Fruit fly (Drosophila melanogaster) whole organism, embryonic: ENCODE measurements around the gene arm.
A peak's percentile ranks its signal among the peaks of the same experiment; 100 is the strongest.

ENCODE experiments used
- Antp ChIP-seq: fragments of 200-800 bp; sonication (Bioruptor generic); optimal IDR thresholded peaks from 3 replicates; lab custom pipeline; 2016; ENCODE audit warnings: missing biosample characterization, missing genetic modification characterization
- CG10462 ChIP-seq: fragments of 200-800 bp; sonication (Bioruptor generic); optimal IDR thresholded peaks from 2 replicates; lab custom pipeline; 2016; ENCODE audit warnings: missing biosample characterization, missing genetic modification characterization
- CG11398 ChIP-seq: fragments of 200-800 bp; sonication (Bioruptor generic); optimal IDR thresholded peaks from 2 replicates; lab custom pipeline; 2016; ENCODE audit warnings: missing biosample characterization, missing genetic modification characterization
- CG11696 ChIP-seq: fragments of 200-800 bp; sonication (Bioruptor generic); IDR thresholded peaks from 2 replicates; pipeline ENCODE4 v1.3.6; 2022; ENCODE audit warnings: missing biosample characterization, missing genetic modification characterization
- CG11723 ChIP-seq: fragments of 200-800 bp; sonication (Bioruptor generic); optimal IDR thresholded peaks from 2 replicates; lab custom pipeline; 2017; ENCODE audit warnings: missing biosample characterization, mild to moderate bottlenecking, missing genetic modification characterization
- CG12071 ChIP-seq: fragments of 200-800 bp; sonication (Bioruptor generic); optimal IDR thresholded peaks from 3 replicates; lab custom pipeline; 2018; ENCODE audit warnings: missing biosample characterization, mild to moderate bottlenecking, missing genetic modification characterization
- CG14014 ChIP-seq: fragments of 200-800 bp; sonication (Bioruptor generic); IDR thresholded peaks from 2 replicates; pipeline ENCODE4 v1.3.6; 2022; ENCODE audit warnings: missing biosample characterization, missing genetic modification characterization
- CG15011 ChIP-seq: fragments of 200-800 bp; sonication (Bioruptor generic); optimal IDR thresholded peaks from 3 replicates; lab custom pipeline; 2018; ENCODE audit warnings: missing biosample characterization, mild to moderate bottlenecking, missing genetic modification characterization
- CG16863 ChIP-seq: fragments of 200-800 bp; sonication (Bioruptor generic); optimal IDR thresholded peaks from 3 replicates; lab custom pipeline; 2016; ENCODE audit warnings: missing biosample characterization, missing genetic modification characterization
- CG18764 ChIP-seq: fragments of 200-800 bp; sonication (Bioruptor generic); optimal IDR thresholded peaks from 3 replicates; lab custom pipeline; 2016; ENCODE audit warnings: missing biosample characterization, missing genetic modification characterization
- CG2116 ChIP-seq: fragments of 200-800 bp; sonication (Bioruptor generic); optimal IDR thresholded peaks from 3 replicates; lab custom pipeline; 2018; ENCODE audit warnings: missing biosample characterization, mild to moderate bottlenecking, missing genetic modification characterization
- CG30431 ChIP-seq: fragments of 200-800 bp; sonication (Bioruptor generic); optimal IDR thresholded peaks from 2 replicates; lab custom pipeline; 2017; ENCODE audit warnings: missing biosample characterization, missing genetic modification characterization
- CG31224 ChIP-seq: fragments of 200-800 bp; sonication (Bioruptor generic); IDR thresholded peaks from 2 replicates; pipeline ENCODE4 v1.3.6; 2022; ENCODE audit warnings: missing biosample characterization, missing genetic modification characterization
- CG31441 ChIP-seq: fragments of 200-800 bp; sonication (Bioruptor generic); IDR thresholded peaks from 2 replicates; pipeline ENCODE4 v1.3.6; 2022; ENCODE audit warnings: missing biosample characterization, missing genetic modification characterization
- CG32532 ChIP-seq: fragments of 200-800 bp; sonication (Bioruptor generic); IDR thresholded peaks from 2 replicates; pipeline ENCODE4 v1.3.6; 2022; ENCODE audit warnings: missing biosample characterization, missing genetic modification characterization
- CG4404 ChIP-seq: fragments of 200-800 bp; sonication (Bioruptor generic); IDR thresholded peaks from 2 replicates; pipeline ENCODE4 v1.3.6; 2022; ENCODE audit warnings: missing biosample characterization, missing genetic modification characterization
- CG7271 ChIP-seq: fragments of 200-800 bp; sonication (Bioruptor generic); optimal IDR thresholded peaks from 2 replicates; lab custom pipeline; 2018; ENCODE audit warnings: missing biosample characterization, mild to moderate bottlenecking, missing genetic modification characterization, moderate library complexity
- Chrac-16 ChIP-seq: fragments of 200-800 bp; sonication (Bioruptor generic); optimal IDR thresholded peaks from 3 replicates; lab custom pipeline; 2016; ENCODE audit warnings: missing biosample characterization, missing genetic modification characterization
- CrebB ChIP-seq: fragments of 200-800 bp; sonication (Bioruptor generic); optimal IDR thresholded peaks from 3 replicates; lab custom pipeline; 2018; ENCODE audit warnings: missing biosample characterization, mild to moderate bottlenecking, missing genetic modification characterization
- D19B ChIP-seq: fragments of 200-800 bp; sonication (Bioruptor generic); optimal IDR thresholded peaks from 2 replicates; lab custom pipeline; 2017; ENCODE audit warnings: missing biosample characterization, mild to moderate bottlenecking, missing genetic modification characterization
- Dll ChIP-seq: fragments of 200-800 bp; sonication (Bioruptor generic); IDR thresholded peaks from 4 replicates; pipeline ENCODE4 v1.3.6; 2022; ENCODE audit warnings: missing biosample characterization, missing genetic modification characterization; ENCODE audit not compliant: partially characterized antibody
- Gsc ChIP-seq: fragments of 200-800 bp; sonication (Bioruptor generic); IDR thresholded peaks from 2 replicates; pipeline ENCODE4 v1.3.6; 2022; ENCODE audit warnings: missing biosample characterization, missing genetic modification characterization
- Hr3 ChIP-seq: fragments of 200-800 bp; sonication (Bioruptor generic); optimal IDR thresholded peaks from 3 replicates; lab custom pipeline; 2016; ENCODE audit warnings: missing biosample characterization, missing genetic modification characterization
- MESR4 ChIP-seq: fragments of 200-800 bp; sonication (Bioruptor generic); optimal IDR thresholded peaks from 2 replicates; lab custom pipeline; 2018; ENCODE audit warnings: missing biosample characterization, mild to moderate bottlenecking, missing genetic modification characterization, moderate library complexity
- Meics ChIP-seq: fragments of 200-800 bp; sonication (Bioruptor generic); optimal IDR thresholded peaks from 2 replicates; lab custom pipeline; 2017; ENCODE audit warnings: missing biosample characterization, mild to moderate bottlenecking, missing genetic modification characterization
- PHDP ChIP-seq: fragments of 200-800 bp; sonication (Bioruptor generic); optimal IDR thresholded peaks from 3 replicates; lab custom pipeline; 2018; ENCODE audit warnings: missing biosample characterization, mild to moderate bottlenecking, missing genetic modification characterization, moderate library complexity
- Spps ChIP-seq: fragments of 200-800 bp; sonication (Bioruptor generic); optimal IDR thresholded peaks from 2 replicates; lab custom pipeline; 2018; ENCODE audit warnings: missing biosample characterization, mild to moderate bottlenecking, missing genetic modification characterization
- ac ChIP-seq: fragments of 200-800 bp; sonication (Bioruptor generic); optimal IDR thresholded peaks from 3 replicates; lab custom pipeline; 2017; ENCODE audit warnings: missing biosample characterization, mild to moderate bottlenecking, missing genetic modification characterization
- ash1 ChIP-seq: fragments of 200-800 bp; sonication (Bioruptor generic); optimal IDR thresholded peaks from 2 replicates; lab custom pipeline; 2018; ENCODE audit warnings: missing biosample characterization, mild to moderate bottlenecking, missing genetic modification characterization
- bcd ChIP-seq: fragments of 200-800 bp; sonication (Bioruptor generic); optimal IDR thresholded peaks from 2 replicates; lab custom pipeline; 2017; ENCODE audit warnings: missing biosample characterization, mild to moderate bottlenecking, missing genetic modification characterization
- caup ChIP-seq: fragments of 200-800 bp; sonication (Bioruptor generic); optimal IDR thresholded peaks from 3 replicates; lab custom pipeline; 2017; ENCODE audit warnings: missing biosample characterization, mild to moderate bottlenecking, missing genetic modification characterization, moderate library complexity; ENCODE audit not compliant: severe bottlenecking
- ci ChIP-seq: fragments of 200-800 bp; sonication (Bioruptor generic); IDR thresholded peaks from 3 replicates; pipeline ENCODE4 v1.3.6; 2022; ENCODE audit warnings: missing biosample characterization, missing genetic modification characterization
- croc ChIP-seq: fragments of 200-800 bp; sonication (Bioruptor generic); conservative IDR thresholded peaks from 3 replicates; pipeline ENCODE4 v1.3.6; 2022; ENCODE audit warnings: missing biosample characterization, missing genetic modification characterization
- da ChIP-seq: fragments of 200-800 bp; sonication (Bioruptor generic); optimal IDR thresholded peaks from 2 replicates; lab custom pipeline; 2016; ENCODE audit warnings: missing biosample characterization, missing genetic modification characterization
- dmrt99B ChIP-seq: fragments of 200-800 bp; sonication (Bioruptor generic); optimal IDR thresholded peaks from 2 replicates; lab custom pipeline; 2018; ENCODE audit warnings: missing biosample characterization, mild to moderate bottlenecking, missing genetic modification characterization, moderate library complexity
- emc ChIP-seq: fragments of 200-800 bp; sonication (Bioruptor generic); optimal IDR thresholded peaks from 2 replicates; lab custom pipeline; 2016; ENCODE audit warnings: missing biosample characterization, missing genetic modification characterization
- esg ChIP-seq: fragments of 200-800 bp; sonication (Bioruptor generic); conservative IDR thresholded peaks from 2 replicates; pipeline ENCODE4 v1.3.6; 2022; ENCODE audit warnings: missing biosample characterization, missing genetic modification characterization
- ftz-f1 ChIP-seq: fragments of 200-800 bp; sonication (Bioruptor generic); optimal IDR thresholded peaks from 2 replicates; lab custom pipeline; 2016; ENCODE audit warnings: missing biosample characterization, missing genetic modification characterization
- gcm2 ChIP-seq: fragments of 200-800 bp; sonication (Bioruptor generic); optimal IDR thresholded peaks from 2 replicates; lab custom pipeline; 2016; ENCODE audit warnings: missing biosample characterization, missing genetic modification characterization
- grn ChIP-seq: fragments of 200-800 bp; sonication (Bioruptor generic); optimal IDR thresholded peaks from 3 replicates; lab custom pipeline; 2017; ENCODE audit warnings: missing biosample characterization, missing genetic modification characterization
- hb ChIP-seq: fragments of 200-800 bp; sonication (Bioruptor generic); IDR thresholded peaks from 3 replicates; pipeline ENCODE4 v1.3.6; 2022; ENCODE audit warnings: missing biosample characterization, missing genetic modification characterization; ENCODE audit not compliant: partially characterized antibody
- kah ChIP-seq: fragments of 200-800 bp; sonication (Bioruptor generic); optimal IDR thresholded peaks from 2 replicates; lab custom pipeline; 2018; ENCODE audit warnings: missing biosample characterization, mild to moderate bottlenecking, missing genetic modification characterization
- kay ChIP-seq: fragments of 200-800 bp; sonication (Bioruptor generic); optimal IDR thresholded peaks from 2 replicates; lab custom pipeline; 2016; ENCODE audit warnings: missing biosample characterization, missing genetic modification characterization
- klu ChIP-seq: fragments of 200-800 bp; sonication (Bioruptor generic); IDR thresholded peaks from 2 replicates; pipeline ENCODE4 v1.3.6; 2022; ENCODE audit warnings: missing biosample characterization, missing genetic modification characterization
- lab ChIP-seq: fragments of 200-800 bp; sonication (Bioruptor generic); optimal IDR thresholded peaks from 3 replicates; lab custom pipeline; 2017; ENCODE audit warnings: missing biosample characterization, missing genetic modification characterization, mild to moderate bottlenecking, moderate library complexity, missing genetic modification reagents
- lilli ChIP-seq: fragments of 200-800 bp; sonication (Bioruptor generic); optimal IDR thresholded peaks from 3 replicates; lab custom pipeline; 2016; ENCODE audit warnings: missing biosample characterization, missing genetic modification characterization
- lmd ChIP-seq: fragments of 200-800 bp; sonication (Bioruptor generic); IDR thresholded peaks from 2 replicates; pipeline ENCODE4 v1.3.6; 2022; ENCODE audit warnings: missing biosample characterization, missing genetic modification characterization
- mam ChIP-seq: fragments of 200-800 bp; sonication (Bioruptor generic); optimal IDR thresholded peaks from 3 replicates; lab custom pipeline; 2016; ENCODE audit warnings: missing biosample characterization, missing genetic modification characterization
- run ChIP-seq: fragments of 200-800 bp; sonication (Bioruptor generic); optimal IDR thresholded peaks from 3 replicates; lab custom pipeline; 2018; ENCODE audit warnings: missing biosample characterization, mild to moderate bottlenecking, missing genetic modification characterization
- tin ChIP-seq: fragments of 200-800 bp; sonication (Bioruptor generic); optimal IDR thresholded peaks from 3 replicates; lab custom pipeline; 2016; ENCODE audit warnings: missing biosample characterization, missing genetic modification characterization
- tx ChIP-seq: fragments of 200-800 bp; sonication (Bioruptor generic); optimal IDR thresholded peaks from 2 replicates; lab custom pipeline; 2016; ENCODE audit warnings: missing biosample characterization, missing genetic modification characterization
- unc-4 ChIP-seq: fragments of 200-800 bp; sonication (Bioruptor generic); IDR thresholded peaks from 2 replicates; pipeline ENCODE4 v1.3.6; 2022; ENCODE audit warnings: missing biosample characterization, missing genetic modification characterization; ENCODE audit not compliant: partially characterized antibody

Gene arm

DNA sequence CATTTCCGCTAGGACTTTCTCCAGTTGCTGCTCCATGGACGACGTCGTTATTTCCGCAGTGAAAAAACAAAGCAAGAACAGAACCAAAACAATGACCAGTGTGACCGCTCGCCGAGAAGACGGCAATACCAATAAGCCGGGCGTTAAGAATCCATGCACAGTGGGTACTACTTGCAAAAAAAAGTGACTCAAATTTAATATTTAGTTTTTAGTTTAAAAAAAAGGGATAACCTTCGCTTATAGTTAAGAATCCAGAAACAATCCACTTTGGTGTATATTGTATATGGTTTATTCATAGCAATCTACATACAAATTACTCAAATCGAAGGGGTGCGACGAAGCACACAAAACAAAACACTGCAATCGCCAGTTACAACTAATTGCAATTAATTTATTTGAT, 41.6 kb downstream of the arm start, which contains the start of gene Lamtor5 (continued):
- TF ChIP-seq klu (GFP tag; lab: Robert Waterston, UW) (peak; percentile 15; the same call in 1 of the 2 replicates), esg (GFP tag; lab: Robert Waterston, UW) (peak; percentile 35; the same call in 1 of the 2 replicates), CG14014 (peak; percentile 34; the same call in 1 of the 2 replicates), croc (no peak), CG32532 (peak; percentile 72), ash1 (GFP tag; lab: Kevin White, UChicago) (no peak), CG11398 (GFP tag; lab: Kevin White, UChicago) (no peak), CG12071 (no peak), CG30431 (GFP tag; lab: Kevin White, UChicago) (no peak), unc-4 (no peak), CG31224 (GFP tag; lab: Robert Waterston, UW) (no peak), lmd (peak; percentile 50; the same call in 1 of the 2 replicates), caup (GFP tag; lab: Kevin White, UChicago) (peak; percentile 36), Chrac-16 (GFP tag; lab: Kevin White, UChicago) (peak; percentile 25), tx (no peak), CG15011 (GFP tag; lab: Kevin White, UChicago) (no peak), CG11723 (no peak), CG2116 (no peak), ac (GFP tag; lab: Kevin White, UChicago) (no peak), Hr3 (GFP tag; lab: Kevin White, UChicago) (no peak), CG18764 (GFP tag; lab: Kevin White, UChicago) (no peak), dmrt99B (tag; lab: Kevin White, UChicago) (peak; percentile 36), lilli (GFP tag; lab: Kevin White, UChicago) (peak; percentile 60), ftz-f1 (GFP tag; lab: Kevin White, UChicago) (no peak), hb (GFP tag; lab: Robert Waterston, UW) (no peak), kah (GFP tag; lab: Kevin White, UChicago) (no peak), Dll (no peak), ci (GFP tag; lab: Robert Waterston, UW) (peak; percentile 69), da (GFP tag; lab: Kevin White, UChicago) (no peak), mam (GFP tag; lab: Kevin White, UChicago) (peak; percentile 43), CG10462 (GFP tag; lab: Kevin White, UChicago) (no peak), D19B (peak; percentile 1), grn (no peak), gcm2 (GFP tag; lab: Kevin White, UChicago) (no peak), CG4404 (GFP tag; lab: Robert Waterston, UW) (no peak), CrebB (tag; lab: Kevin White, UChicago) (peak; percentile 5), bcd (GFP tag; lab: Kevin White, UChicago) (peak; percentile 48), Antp (GFP tag; lab: Kevin White, UChicago) (no peak), kay (GFP tag; lab: Kevin White, UChicago) (no peak), CG11696 (GFP tag; lab: Robert Waterston, UW) (no peak; the same call in 1 of the 2 replicates), run (tag; lab: Kevin White, UChicago) (no peak), Gsc (GFP tag; lab: Robert Waterston, UW) (no peak), Meics (peak; percentile 54), emc (GFP tag; lab: Kevin White, UChicago) (no peak), lab (peak; percentile 69), CG31441 (GFP tag; lab: Robert Waterston, UW) (peak; percentile 54), Spps (tag; lab: Kevin White, UChicago) (no peak), MESR4 (GFP tag; lab: Kevin White, UChicago) (peak; percentile 71), PHDP (tag; lab: Kevin White, UChicago) (peak; percentile 40), CG7271 (tag; lab: Kevin White, UChicago) (no peak), tin (no peak), CG16863 (GFP tag; lab: Kevin White, UChicago) (peak; percentile 29)
